Worm (Caenorhabditis elegans) whole organism, midembryonic: Measurements from ENCODE around the gene srbc-78.

Experiments used
- flt-1 ChIP-seq: fragments of 200-800 bp; sonication (Bioruptor generic); IDR thresholded peaks from 2 replicates; pipeline ENCODE4 v1.3.6; 2022; ENCODE audit warnings: missing genetic modification characterization, missing compliant biosample characterization
- tab-1 ChIP-seq: fragments of 200-800 bp; sonication (Bioruptor generic); IDR thresholded peaks from 2 replicates; pipeline ENCODE4 v1.3.6; 2022; ENCODE audit warnings: missing genetic modification characterization, missing compliant biosample characterization

ce11 chrV:20500405-20500804, 11.4 kb upstream of the srbc-78 start, which contains the start of gene dct-14:
- TF ChIP-seq flt-1 (GFP tag; lab: Robert Waterston, UW) = no peak
- no peak for TF ChIP-seq tab-1
